Fruit fly (Drosophila melanogaster) whole organism, prepupa: ENCODE measurements around the gene CG13282.
A peak's percentile ranks its signal among the peaks of the same experiment; 100 is the strongest.

Experiments used
- CG10669 ChIP-seq: fragments of 200-800 bp; sonication (Bioruptor generic); optimal IDR thresholded peaks from 3 replicates; lab custom pipeline; 2018; ENCODE audit warnings: missing biosample characterization, mild to moderate bottlenecking, missing genetic modification characterization, moderate library complexity
- CG11294 ChIP-seq: fragments of 200-800 bp; sonication (Bioruptor generic); IDR thresholded peaks from 2 replicates; pipeline ENCODE4 v1.3.6; 2022; ENCODE audit warnings: missing biosample characterization, missing genetic modification characterization
- CG11762 ChIP-seq: fragments of 200-800 bp; sonication (Bioruptor generic); optimal IDR thresholded peaks from 3 replicates; lab custom pipeline; 2016; ENCODE audit warnings: missing biosample characterization, missing genetic modification characterization; ENCODE audit not compliant: insufficient read depth
- CG11902 ChIP-seq: fragments of 200-800 bp; sonication (Bioruptor generic); optimal IDR thresholded peaks from 3 replicates; lab custom pipeline; 2016; ENCODE audit warnings: missing biosample characterization, missing genetic modification characterization
- CG15336 ChIP-seq: fragments of 200-800 bp; sonication (Bioruptor generic); IDR thresholded peaks from 2 replicates; pipeline ENCODE4 v1.3.6; 2022; ENCODE audit warnings: missing biosample characterization, missing genetic modification characterization
- CG16779 ChIP-seq: fragments of 200-800 bp; sonication (Bioruptor generic); optimal IDR thresholded peaks from 3 replicates; lab custom pipeline; 2017; ENCODE audit warnings: missing biosample characterization, mild to moderate bottlenecking, missing genetic modification characterization
- CG3032 ChIP-seq: fragments of 200-800 bp; optimal IDR thresholded peaks from 2 replicates; lab custom pipeline; 2019; ENCODE audit warnings: missing biosample characterization, mild to moderate bottlenecking, missing genetic modification characterization, moderate library complexity
- CG34406 ChIP-seq: fragments of 200-800 bp; sonication (Bioruptor generic); optimal IDR thresholded peaks from 3 replicates; lab custom pipeline; 2016; ENCODE audit warnings: missing biosample characterization, missing genetic modification characterization
- CG3919 ChIP-seq: fragments of 200-800 bp; sonication (Bioruptor generic); optimal IDR thresholded peaks from 3 replicates; lab custom pipeline; 2016; ENCODE audit warnings: missing biosample characterization, missing genetic modification characterization
- CG4318 ChIP-seq: fragments of 200-800 bp; sonication (Bioruptor generic); optimal IDR thresholded peaks from 3 replicates; lab custom pipeline; 2017; ENCODE audit warnings: missing biosample characterization, mild to moderate bottlenecking, missing genetic modification characterization
- CG6163 ChIP-seq: fragments of 200-800 bp; sonication (Bioruptor generic); IDR thresholded peaks from 3 replicates; pipeline ENCODE4 v1.3.6; 2022; ENCODE audit warnings: missing biosample characterization, missing genetic modification characterization
- CG6276 ChIP-seq: fragments of 200-800 bp; sonication (Bioruptor generic); optimal IDR thresholded peaks from 2 replicates; lab custom pipeline; 2017; ENCODE audit warnings: missing biosample characterization, mild to moderate bottlenecking, missing genetic modification characterization
- CG6808 ChIP-seq: fragments of 200-800 bp; sonication (Bioruptor generic); optimal IDR thresholded peaks from 3 replicates; lab custom pipeline; 2017; ENCODE audit warnings: missing biosample characterization, missing genetic modification characterization, mild to moderate bottlenecking, moderate library complexity, missing genetic modification reagents
- CG6854 ChIP-seq: fragments of 200-800 bp; sonication (Bioruptor generic); optimal IDR thresholded peaks from 2 replicates; lab custom pipeline; 2017; ENCODE audit warnings: missing biosample characterization, mild to moderate bottlenecking, missing genetic modification characterization
- CG7368 ChIP-seq: fragments of 200-800 bp; sonication (Bioruptor generic); optimal IDR thresholded peaks from 3 replicates; lab custom pipeline; 2016; ENCODE audit warnings: missing biosample characterization, missing genetic modification characterization
- CG8319 ChIP-seq: fragments of 200-800 bp; sonication (Bioruptor generic); optimal IDR thresholded peaks from 3 replicates; lab custom pipeline; 2016; ENCODE audit warnings: missing biosample characterization, missing genetic modification characterization
- CG9139 ChIP-seq: fragments of 200-800 bp; sonication (Bioruptor generic); optimal IDR thresholded peaks from 3 replicates; lab custom pipeline; 2017; ENCODE audit warnings: missing biosample characterization, mild to moderate bottlenecking, missing genetic modification characterization
- Eip78C ChIP-seq: fragments of 200-800 bp; sonication (Bioruptor generic); peaks from one replicate; lab custom pipeline; 2016; ENCODE audit warnings: missing biosample characterization, missing genetic modification characterization
- Eip93F ChIP-seq: fragments of 200-800 bp; sonication (Bioruptor generic); optimal IDR thresholded peaks from 2 replicates; lab custom pipeline; 2016; ENCODE audit warnings: missing biosample characterization, mild to moderate bottlenecking, missing genetic modification characterization
- Lpt ChIP-seq: fragments of 200-800 bp; sonication (Bioruptor generic); optimal IDR thresholded peaks from 3 replicates; lab custom pipeline; 2016; ENCODE audit warnings: missing biosample characterization, missing genetic modification characterization
- OdsH ChIP-seq: fragments of 200-800 bp; sonication (Bioruptor generic); optimal IDR thresholded peaks from 3 replicates; lab custom pipeline; 2016; ENCODE audit warnings: missing biosample characterization, missing genetic modification characterization
- Smox ChIP-seq: fragments of 200-800 bp; sonication (Bioruptor generic); optimal IDR thresholded peaks from 3 replicates; lab custom pipeline; 2016; ENCODE audit warnings: missing biosample characterization, missing genetic modification characterization
- Sox102F ChIP-seq: fragments of 200-800 bp; sonication (Bioruptor generic); optimal IDR thresholded peaks from 2 replicates; lab custom pipeline; 2016; ENCODE audit warnings: missing biosample characterization, mild to moderate bottlenecking, missing genetic modification characterization
- Sox14 ChIP-seq: fragments of 200-800 bp; sonication (Bioruptor generic); optimal IDR thresholded peaks from 3 replicates; lab custom pipeline; 2016; ENCODE audit warnings: missing biosample characterization, missing genetic modification characterization
- acj6 ChIP-seq: fragments of 200-800 bp; sonication (Bioruptor generic); optimal IDR thresholded peaks from 3 replicates; lab custom pipeline; 2016; ENCODE audit warnings: missing biosample characterization, missing genetic modification characterization
- dsx ChIP-seq: fragments of 200-800 bp; optimal IDR thresholded peaks from 3 replicates; lab custom pipeline; 2019; ENCODE audit warnings: missing biosample characterization, mild to moderate bottlenecking, missing genetic modification characterization, moderate library complexity; ENCODE audit not compliant: poor library complexity, severe bottlenecking
- esn ChIP-seq: fragments of 200-800 bp; sonication (Bioruptor generic); optimal IDR thresholded peaks from 2 replicates; lab custom pipeline; 2016; ENCODE audit warnings: missing biosample characterization, mild to moderate bottlenecking, missing genetic modification characterization, moderate library complexity
- fd59A ChIP-seq: fragments of 200-800 bp; sonication (Bioruptor generic); optimal IDR thresholded peaks from 2 replicates; lab custom pipeline; 2017; ENCODE audit warnings: missing biosample characterization, mild to moderate bottlenecking, missing genetic modification characterization, missing genetic modification reagents
- fd85E ChIP-seq: fragments of 200-800 bp; sonication (Bioruptor generic); optimal IDR thresholded peaks from 3 replicates; lab custom pipeline; 2016; ENCODE audit warnings: missing biosample characterization, missing genetic modification characterization
- fkh ChIP-seq: fragments of 200-800 bp; sonication (Bioruptor generic); optimal IDR thresholded peaks from 3 replicates; lab custom pipeline; 2017; ENCODE audit warnings: missing biosample characterization, mild to moderate bottlenecking, missing genetic modification characterization, moderate library complexity
- lz ChIP-seq: fragments of 200-800 bp; sonication (Bioruptor generic); optimal IDR thresholded peaks from 3 replicates; lab custom pipeline; 2016; ENCODE audit warnings: missing biosample characterization, missing genetic modification characterization
- pdm3 ChIP-seq: fragments of 200-800 bp; sonication (Bioruptor generic); optimal IDR thresholded peaks from 3 replicates; lab custom pipeline; 2016; ENCODE audit warnings: missing biosample characterization, missing genetic modification characterization
- salr ChIP-seq, 2 experiments: fragments of 200-800 bp; sonication (Bioruptor generic); optimal IDR thresholded peaks; 3 replicates each; lab custom pipeline; 2016 to 2018; ENCODE audit warnings: missing biosample characterization in 2 of 2, missing genetic modification characterization in 2 of 2, mild to moderate bottlenecking in 1 of 2
- spab ChIP-seq: fragments of 200-800 bp; sonication (Bioruptor generic); optimal IDR thresholded peaks from 2 replicates; lab custom pipeline; 2017; ENCODE audit warnings: missing biosample characterization, mild to moderate bottlenecking, missing genetic modification characterization, missing genetic modification reagents
- svp ChIP-seq: fragments of 200-800 bp; sonication (Bioruptor generic); peaks from one replicate; lab custom pipeline; 2016; ENCODE audit warnings: missing biosample characterization, missing genetic modification characterization
- topi ChIP-seq: fragments of 200-800 bp; sonication (Bioruptor generic); optimal IDR thresholded peaks from 3 replicates; lab custom pipeline; 2016; ENCODE audit warnings: missing biosample characterization, missing genetic modification characterization
- vri ChIP-seq: fragments of 200-800 bp; sonication (Bioruptor generic); optimal IDR thresholded peaks from 3 replicates; lab custom pipeline; 2016; ENCODE audit warnings: missing biosample characterization, mild to moderate bottlenecking, missing genetic modification characterization

The CG13282 gene

dm6 chr2L:16842505-16842904 is 8.2 kb upstream of the CG13282 start (continued):
- TF ChIP-seq CG6854 (GFP tag; lab: Kevin White, UChicago) (no peak), Eip78C (GFP tag; lab: Kevin White, UChicago) (peak; percentile 90), CG10669 (GFP tag; lab: Kevin White, UChicago) (no peak), CG6163 (no peak), fd85E (GFP tag; lab: Kevin White, UChicago) (no peak), CG8319 (GFP tag; lab: Kevin White, UChicago) (no peak), vri (GFP tag; lab: Kevin White, UChicago) (no peak), CG11294 (GFP tag; lab: Robert Waterston, UW) (no peak), OdsH (GFP tag; lab: Kevin White, UChicago) (peak; percentile 11), lz (GFP tag; lab: Kevin White, UChicago) (peak; percentile 46), pdm3 (GFP tag; lab: Kevin White, UChicago) (peak; percentile 54), CG34406 (GFP tag; lab: Kevin White, UChicago) (peak; percentile 42), spab (GFP tag; lab: Kevin White, UChicago) (peak; percentile 10), fkh (GFP tag; lab: Kevin White, UChicago) (no peak), fd59A (no peak), Smox (peak; percentile 41), CG3032 (tag; lab: Kevin White, UChicago) (no peak), CG11762 (GFP tag; lab: Kevin White, UChicago) (no peak), CG6276 (GFP tag; lab: Kevin White, UChicago) (no peak), CG16779 (tag; lab: Kevin White, UChicago) (no peak), Eip93F (GFP tag; lab: Kevin White, UChicago) (no peak), Lpt (GFP tag; lab: Kevin White, UChicago) (no peak), CG9139 (no peak), CG11902 (peak; percentile 17)

DNA sequence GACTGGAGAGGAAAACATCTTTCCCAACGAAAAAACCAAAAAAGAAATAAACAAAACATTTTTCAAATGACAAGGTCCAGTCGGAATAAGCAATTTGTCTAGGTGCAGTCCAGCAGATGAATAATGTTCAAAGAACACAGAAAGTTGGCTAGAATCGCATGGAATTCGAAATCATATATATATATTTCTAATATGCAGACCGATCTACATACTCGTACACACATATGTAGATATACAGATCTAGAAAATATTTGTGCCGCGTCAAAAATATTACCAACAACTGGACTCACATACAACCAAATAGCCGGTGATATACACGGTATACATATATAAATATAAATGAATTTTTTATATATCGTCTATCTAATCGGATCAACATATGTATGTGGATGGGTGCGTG is 5.4 kb upstream of the CG13282 start:
- TF ChIP-seq fd85E (GFP tag; lab: Kevin White, UChicago) (no peak), salr (GFP tag; optimal IDR thresholded peaks at IDR 0.05; lab: Kevin White, UChicago) (no peak), Sox14 (GFP tag; lab: Kevin White, UChicago) (no peak), pdm3 (GFP tag; lab: Kevin White, UChicago) (no peak), CG6854 (GFP tag; lab: Kevin White, UChicago) (no peak), CG15336 (GFP tag; lab: Robert Waterston, UW) (no peak), topi (GFP tag; lab: Kevin White, UChicago) (no peak), CG11902 (no peak)

- no peak for TF ChIP-seq CG6276 (GFP tag; lab: Kevin White, UChicago)
- TF ChIP-seq CG4318 (GFP tag; lab: Kevin White, UChicago), result no peak
- no peak for TF ChIP-seq CG6854 (GFP tag; lab: Kevin White, UChicago)
- TF ChIP-seq CG10669 (GFP tag; lab: Kevin White, UChicago), result no peak
- TF ChIP-seq dsx (GFP tag; lab: Kevin White, UChicago), result no peak
- TF ChIP-seq fd59A, result no peak
- TF ChIP-seq CG6808 (GFP tag; lab: Kevin White, UChicago), result no peak
- no peak for TF ChIP-seq esn (GFP tag; lab: Kevin White, UChicago)
- no peak for TF ChIP-seq CG3919 (GFP tag; lab: Kevin White, UChicago)
- TF ChIP-seq acj6 (GFP tag; lab: Kevin White, UChicago), result no peak
- no peak for TF ChIP-seq svp (GFP tag; lab: Kevin White, UChicago)
- TF ChIP-seq Sox102F, result no peak
- no peak for TF ChIP-seq CG7368
Measured at dm6 chr2L:16837672-16838071, 3.4 kb upstream of the CG13282 start, which contains the start of the genes SclA and SclB. Gene SclA (plus strand): TSS chr2L:16837972. Gene SclB (plus strand): TSS chr2L:16837972.
